Fruit fly (Drosophila melanogaster) whole organism, embryonic: ENCODE measurements around the gene Prp16.

Source experiments
- Antp ChIP-seq: fragments of 200-800 bp; sonication (Bioruptor generic); optimal IDR thresholded peaks from 3 replicates; lab custom pipeline; 2016; ENCODE audit warnings: missing biosample characterization, missing genetic modification characterization
- Atf6 ChIP-seq: fragments of 200-800 bp; sonication (Bioruptor generic); IDR thresholded peaks from 2 replicates; pipeline ENCODE4 v1.3.6; 2022; ENCODE audit warnings: missing biosample characterization, missing genetic modification characterization
- Awh ChIP-seq: fragments of 200-800 bp; sonication (Bioruptor generic); IDR thresholded peaks from 2 replicates; pipeline ENCODE4, ENCODE4 v1.3.6; 2022; ENCODE audit warnings: missing biosample characterization, missing genetic modification characterization
- CG10274 ChIP-seq: fragments of 200-800 bp; sonication (Bioruptor generic); optimal IDR thresholded peaks from 3 replicates; lab custom pipeline; 2017; ENCODE audit warnings: missing biosample characterization, mild to moderate bottlenecking, missing genetic modification characterization
- CG10654 ChIP-seq: fragments of 200-800 bp; sonication (Bioruptor generic); optimal IDR thresholded peaks from 2 replicates; lab custom pipeline; 2016; ENCODE audit warnings: missing biosample characterization, missing genetic modification characterization
- CG11093 ChIP-seq: fragments of 200-800 bp; sonication (Bioruptor generic); IDR thresholded peaks from 3 replicates; pipeline ENCODE4 v1.3.6; 2022; ENCODE audit warnings: missing biosample characterization, missing genetic modification characterization
- CG11696 ChIP-seq: fragments of 200-800 bp; sonication (Bioruptor generic); IDR thresholded peaks from 2 replicates; pipeline ENCODE4 v1.3.6; 2022; ENCODE audit warnings: missing biosample characterization, missing genetic modification characterization
- CG12071 ChIP-seq: fragments of 200-800 bp; sonication (Bioruptor generic); optimal IDR thresholded peaks from 3 replicates; lab custom pipeline; 2018; ENCODE audit warnings: missing biosample characterization, mild to moderate bottlenecking, missing genetic modification characterization
- CG13123 ChIP-seq: fragments of 200-800 bp; sonication (Bioruptor generic); optimal IDR thresholded peaks from 2 replicates; lab custom pipeline; 2016; ENCODE audit warnings: missing biosample characterization, missing genetic modification characterization
- CG14014 ChIP-seq: fragments of 200-800 bp; sonication (Bioruptor generic); IDR thresholded peaks from 2 replicates; pipeline ENCODE4 v1.3.6; 2022; ENCODE audit warnings: missing biosample characterization, missing genetic modification characterization
- CG14667 ChIP-seq: fragments of 200-800 bp; sonication (Bioruptor generic); IDR thresholded peaks from 2 replicates; pipeline ENCODE4 v1.3.6; 2022; ENCODE audit warnings: missing biosample characterization, missing genetic modification characterization
- CG15011 ChIP-seq: fragments of 200-800 bp; sonication (Bioruptor generic); optimal IDR thresholded peaks from 3 replicates; lab custom pipeline; 2018; ENCODE audit warnings: missing biosample characterization, mild to moderate bottlenecking, missing genetic modification characterization
- CG15073 ChIP-seq: fragments of 200-800 bp; sonication (Bioruptor generic); optimal IDR thresholded peaks from 2 replicates; lab custom pipeline; 2016; ENCODE audit warnings: missing biosample characterization, missing genetic modification characterization
- CG16863 ChIP-seq: fragments of 200-800 bp; sonication (Bioruptor generic); optimal IDR thresholded peaks from 3 replicates; lab custom pipeline; 2016; ENCODE audit warnings: missing biosample characterization, missing genetic modification characterization
- CG17186 ChIP-seq: fragments of 200-800 bp; sonication (Bioruptor generic); optimal IDR thresholded peaks from 3 replicates; lab custom pipeline; 2017; ENCODE audit warnings: missing biosample characterization, missing genetic modification reagents, missing genetic modification characterization
- CG2116 ChIP-seq: fragments of 200-800 bp; sonication (Bioruptor generic); optimal IDR thresholded peaks from 3 replicates; lab custom pipeline; 2018; ENCODE audit warnings: missing biosample characterization, mild to moderate bottlenecking, missing genetic modification characterization
- CG31365 ChIP-seq: fragments of 200-800 bp; sonication (Bioruptor generic); optimal IDR thresholded peaks from 2 replicates; lab custom pipeline; 2018; ENCODE audit warnings: missing biosample characterization, mild to moderate bottlenecking, missing genetic modification characterization
- CG31441 ChIP-seq: fragments of 200-800 bp; sonication (Bioruptor generic); IDR thresholded peaks from 2 replicates; pipeline ENCODE4 v1.3.6; 2022; ENCODE audit warnings: missing biosample characterization, missing genetic modification characterization
- CG3163 ChIP-seq: fragments of 200-800 bp; sonication (Bioruptor generic); optimal IDR thresholded peaks from 3 replicates; lab custom pipeline; 2016; ENCODE audit warnings: missing biosample characterization, missing genetic modification characterization
- CG34224 ChIP-seq: fragments of 200-800 bp; sonication (Bioruptor generic); IDR thresholded peaks from 3 replicates; pipeline ENCODE4 v1.3.6; 2022; ENCODE audit warnings: missing biosample characterization, missing genetic modification characterization; ENCODE audit not compliant: partially characterized antibody
- CG4820 ChIP-seq: fragments of 200-800 bp; sonication (Bioruptor generic); optimal IDR thresholded peaks from 3 replicates; lab custom pipeline; 2016; ENCODE audit warnings: missing biosample characterization, missing genetic modification characterization
- CG6854 ChIP-seq: fragments of 200-800 bp; sonication (Bioruptor generic); optimal IDR thresholded peaks from 3 replicates; lab custom pipeline; 2017; ENCODE audit warnings: missing biosample characterization, mild to moderate bottlenecking, missing genetic modification characterization
- CG8290 ChIP-seq, 3 experiments: fragments of 200-800 bp; sonication (Bioruptor generic); optimal IDR thresholded peaks; 2 replicates each; lab custom pipeline; 2016 to 2019; ENCODE audit warnings: missing biosample characterization in 3 of 3, missing genetic modification characterization in 3 of 3, mild to moderate bottlenecking in 2 of 3, moderate library complexity in 1 of 3
- CG9876 ChIP-seq: fragments of 200-800 bp; sonication (Bioruptor generic); optimal IDR thresholded peaks from 2 replicates; lab custom pipeline; 2016; ENCODE audit warnings: missing biosample characterization, missing genetic modification characterization
- CoRest ChIP-seq: fragments of 200-800 bp; sonication (Bioruptor generic); optimal IDR thresholded peaks from 3 replicates; lab custom pipeline; 2018; ENCODE audit warnings: missing biosample characterization, mild to moderate bottlenecking, missing genetic modification characterization, moderate library complexity
- CrebB ChIP-seq: fragments of 200-800 bp; sonication (Bioruptor generic); optimal IDR thresholded peaks from 3 replicates; lab custom pipeline; 2018; ENCODE audit warnings: missing biosample characterization, mild to moderate bottlenecking, missing genetic modification characterization
- Dbx ChIP-seq: fragments of 200-800 bp; sonication (Bioruptor generic); IDR thresholded peaks from 3 replicates; pipeline ENCODE4 v1.3.6; 2022; ENCODE audit warnings: missing biosample characterization, missing genetic modification characterization
- Dek ChIP-seq: fragments of 200-800 bp; sonication (Bioruptor generic); optimal IDR thresholded peaks from 3 replicates; lab custom pipeline; 2019; ENCODE audit warnings: missing biosample characterization, mild to moderate bottlenecking, missing genetic modification characterization, moderate library complexity
- Dip2 ChIP-seq: fragments of 200-800 bp; sonication (Bioruptor generic); IDR thresholded peaks from 2 replicates; pipeline ENCODE4 v1.3.6; 2022; ENCODE audit warnings: missing biosample characterization, missing genetic modification characterization
- Doc3 ChIP-seq: fragments of 200-800 bp; sonication (Bioruptor generic); IDR thresholded peaks from 3 replicates; pipeline ENCODE4 v1.3.6; 2022; ENCODE audit warnings: missing biosample characterization, missing genetic modification characterization; ENCODE audit not compliant: partially characterized antibody
- Dref ChIP-seq: fragments of 200-800 bp; sonication (Bioruptor generic); IDR thresholded peaks from 2 replicates; pipeline ENCODE4 v1.3.6; 2022; ENCODE audit warnings: missing biosample characterization, missing genetic modification characterization
- E2f2 ChIP-seq: fragments of 200-800 bp; sonication (Bioruptor generic); IDR thresholded peaks from 2 replicates; pipeline ENCODE4 v1.3.6; 2022; ENCODE audit warnings: missing biosample characterization, missing genetic modification characterization
- Eip74EF ChIP-seq, 2 experiments: fragments of 200-800 bp in 1 of 2; fragments of >200 bp in 1 of 2; sonication (Bioruptor generic) in 1 of 2; optimal IDR thresholded peaks; 2 replicates each; lab custom pipeline; 2017 to 2019; ENCODE audit warnings: missing biosample characterization in 2 of 2, missing genetic modification characterization in 2 of 2, mild to moderate bottlenecking in 1 of 2, moderate library complexity in 1 of 2
- Ets65A ChIP-seq: fragments of 200-800 bp; sonication (Bioruptor generic); peaks from one replicate; lab custom pipeline; 2016; ENCODE audit warnings: missing biosample characterization, missing genetic modification characterization
- Fer2 ChIP-seq: fragments of 200-800 bp; sonication (Bioruptor generic); optimal IDR thresholded peaks from 2 replicates; lab custom pipeline; 2018; ENCODE audit warnings: missing biosample characterization, mild to moderate bottlenecking, missing genetic modification characterization, moderate library complexity
- H2.0 ChIP-seq: fragments of 200-800 bp; sonication (Bioruptor generic); IDR thresholded peaks from 2 replicates; pipeline ENCODE4 v1.3.6; 2022; ENCODE audit warnings: missing biosample characterization, missing genetic modification characterization
- Kr ChIP-seq: fragments of 200-800 bp; sonication (Bioruptor generic); optimal IDR thresholded peaks from 2 replicates; lab custom pipeline; 2017; ENCODE audit warnings: missing biosample characterization, mild to moderate bottlenecking, missing genetic modification characterization
- Med ChIP-seq: fragments of 200-800 bp; sonication (Bioruptor generic); peaks from one replicate; lab custom pipeline; 2016; ENCODE audit warnings: missing biosample characterization, missing genetic modification characterization, mild to moderate bottlenecking, inconsistent platforms, moderate library complexity
- Meics ChIP-seq: fragments of 200-800 bp; sonication (Bioruptor generic); optimal IDR thresholded peaks from 2 replicates; lab custom pipeline; 2017; ENCODE audit warnings: missing biosample characterization, mild to moderate bottlenecking, missing genetic modification characterization
- NC2α ChIP-seq: fragments of 200-800 bp; sonication (Bioruptor generic); optimal IDR thresholded peaks from 2 replicates; lab custom pipeline; 2016; ENCODE audit warnings: missing biosample characterization, missing genetic modification characterization
- NC2β ChIP-seq: fragments of 200-800 bp; sonication (Bioruptor generic); optimal IDR thresholded peaks from 2 replicates; lab custom pipeline; 2016; ENCODE audit warnings: missing biosample characterization, missing genetic modification characterization
- Opbp ChIP-seq: fragments of 200-800 bp; sonication (Bioruptor generic); IDR thresholded peaks from 3 replicates; pipeline ENCODE4 v1.3.6; 2022; ENCODE audit warnings: missing biosample characterization, missing genetic modification characterization; ENCODE audit not compliant: partially characterized antibody
- Sox102F ChIP-seq: fragments of 200-800 bp; sonication (Bioruptor generic); optimal IDR thresholded peaks from 2 replicates; lab custom pipeline; 2018; ENCODE audit warnings: missing biosample characterization, mild to moderate bottlenecking, missing genetic modification characterization, moderate library complexity
- ap ChIP-seq: fragments of 200-800 bp; sonication (Bioruptor generic); IDR thresholded peaks from 2 replicates; pipeline ENCODE4 v1.3.6; 2022; ENCODE audit warnings: missing biosample characterization, missing genetic modification characterization
- chn ChIP-seq: fragments of 200-800 bp; sonication (Bioruptor generic); optimal IDR thresholded peaks from 2 replicates; lab custom pipeline; 2016; ENCODE audit warnings: missing biosample characterization, missing genetic modification characterization
- fru ChIP-seq: fragments of >200 bp; optimal IDR thresholded peaks from 2 replicates; lab custom pipeline; 2017
- ind ChIP-seq: fragments of 200-800 bp; sonication (Bioruptor generic); optimal IDR thresholded peaks from 3 replicates; lab custom pipeline; 2016; ENCODE audit warnings: missing biosample characterization, missing genetic modification characterization
- nerfin-1 ChIP-seq: fragments of 200-800 bp; sonication (Bioruptor generic); optimal IDR thresholded peaks from 3 replicates; lab custom pipeline; 2019; ENCODE audit warnings: missing biosample characterization, mild to moderate bottlenecking, missing genetic modification characterization, moderate library complexity
- tgo ChIP-seq: fragments of 200-800 bp; sonication (Bioruptor generic); IDR thresholded peaks from 3 replicates; pipeline ENCODE4 v1.3.6; 2022; ENCODE audit warnings: missing biosample characterization, missing genetic modification characterization
- unc-4 ChIP-seq: fragments of 200-800 bp; sonication (Bioruptor generic); IDR thresholded peaks from 2 replicates; pipeline ENCODE4 v1.3.6; 2022; ENCODE audit warnings: missing biosample characterization, missing genetic modification characterization; ENCODE audit not compliant: partially characterized antibody

The Prp16 gene

dm6 chrX:14153689-14154088 is 47.5 kb upstream of the Prp16 start:
- TF ChIP-seq CG12071 (GFP tag; lab: Kevin White, UChicago) (no peak), tgo (GFP tag; lab: Robert Waterston, UW) (no peak), CG3163 (no peak), ap (GFP tag; lab: Robert Waterston, UW) (no peak), CG10654 (no peak), ind (GFP tag; lab: Kevin White, UChicago) (no peak), Antp (GFP tag; lab: Kevin White, UChicago) (no peak), CG11093 (GFP tag; lab: Robert Waterston, UW) (no peak), CrebB (no peak), Dbx (GFP tag; lab: Robert Waterston, UW) (no peak)

dm6 chrX:14169068-14169642 is 32.0 kb upstream of the Prp16 start, which contains the start of gene CG12480:
Gene CG12480 (plus strand): TSS chrX:14169592.
- TF ChIP-seq CG31365 (tag; lab: Kevin White, UChicago): no peak
- TF ChIP-seq CG9876 (GFP tag; lab: Kevin White, UChicago): no peak
- TF ChIP-seq Meics (GFP tag; lab: Kevin White, UChicago): peak; percentile 73
- no peak for TF ChIP-seq Sox102F (GFP tag; lab: Kevin White, UChicago)
- TF ChIP-seq CG2116 (GFP tag; lab: Kevin White, UChicago): no peak
- TF ChIP-seq NC2β (GFP tag; lab: Kevin White, UChicago): no peak
- TF ChIP-seq CoRest (tag; lab: Kevin White, UChicago): peak; percentile 36
- TF ChIP-seq Eip74EF (GFP tag; optimal IDR thresholded peaks at IDR 0.05; lab: Kevin White, UChicago): no peak
- no peak for TF ChIP-seq E2f2
- no peak for TF ChIP-seq chn (GFP tag; lab: Kevin White, UChicago)
- no peak for TF ChIP-seq Dref (GFP tag; lab: Robert Waterston, UW)
- TF ChIP-seq NC2α (GFP tag; lab: Kevin White, UChicago): no peak
- no peak for TF ChIP-seq H2.0 (GFP tag; lab: Robert Waterston, UW)
- no peak for TF ChIP-seq CG4820
- peak; percentile 34 for TF ChIP-seq Ets65A (GFP tag; lab: Kevin White, UChicago)
- no peak for TF ChIP-seq CG31441 (GFP tag; lab: Robert Waterston, UW)
- TF ChIP-seq CG10274 (GFP tag; lab: Kevin White, UChicago): peak; percentile 26
- no peak for TF ChIP-seq fru (lab: Kevin White, UChicago)
- no peak for TF ChIP-seq Opbp
- TF ChIP-seq Dbx (GFP tag; lab: Robert Waterston, UW): peak; percentile 68; the same call in 1 of the 3 replicates
- no peak for TF ChIP-seq nerfin-1
- TF ChIP-seq CG8290 (GFP tag; optimal IDR thresholded peaks at IDR 0.05; lab: Kevin White, UChicago): no peak
- TF ChIP-seq CG8290 (tag; optimal IDR thresholded peaks at IDR 0.05; lab: Kevin White, UChicago): peak in 1 of 2 experiments; percentile 76
- no peak for TF ChIP-seq CG11696 (GFP tag; lab: Robert Waterston, UW)
- TF ChIP-seq unc-4: no peak
- TF ChIP-seq Antp (GFP tag; lab: Kevin White, UChicago): no peak
- no peak for TF ChIP-seq Fer2 (tag; lab: Kevin White, UChicago)
- TF ChIP-seq Kr (GFP tag; lab: Kevin White, UChicago): no peak
- peak; percentile 38 for TF ChIP-seq CG6854
- TF ChIP-seq Awh (GFP tag; lab: Robert Waterston, UW): no peak
- TF ChIP-seq Dip2 (GFP tag; lab: Robert Waterston, UW): no peak
- TF ChIP-seq CG17186 (GFP tag; lab: Kevin White, UChicago): no peak
- TF ChIP-seq CG13123: no peak
- no peak for TF ChIP-seq CG16863
- no peak for TF ChIP-seq CG34224
- peak; percentile 58; the same call in 1 of the 2 replicates for TF ChIP-seq CG14014
- TF ChIP-seq Doc3 (GFP tag; lab: Robert Waterston, UW): no peak
- peak; percentile 90 for TF ChIP-seq Med (GFP tag; lab: Kevin White, UChicago)
- TF ChIP-seq Atf6 (GFP tag; lab: Robert Waterston, UW): peak; percentile 79
- TF ChIP-seq CG15073 (GFP tag; lab: Kevin White, UChicago): no peak
- TF ChIP-seq Dek (tag; lab: Kevin White, UChicago): peak; percentile 55
- TF ChIP-seq CG15011 (GFP tag; lab: Kevin White, UChicago): peak; percentile 35
- no peak for TF ChIP-seq CG14667 (GFP tag; lab: Robert Waterston, UW)
